Fruit fly (Drosophila melanogaster) whole organism, embryonic: ENCODE measurements around the gene CG6136.

Source experiments
- Antp ChIP-seq: fragments of 200-800 bp; sonication (Bioruptor generic); optimal IDR thresholded peaks from 3 replicates; lab custom pipeline; 2016; ENCODE audit warnings: missing biosample characterization, missing genetic modification characterization
- Atf6 ChIP-seq: fragments of 200-800 bp; sonication (Bioruptor generic); IDR thresholded peaks from 2 replicates; pipeline ENCODE4 v1.3.6; 2022; ENCODE audit warnings: missing biosample characterization, missing genetic modification characterization
- Bgb ChIP-seq: fragments of 200-800 bp; sonication (Bioruptor generic); IDR thresholded peaks from 2 replicates; pipeline ENCODE4 v1.3.6; 2022; ENCODE audit warnings: missing biosample characterization, missing genetic modification characterization; ENCODE audit not compliant: partially characterized antibody
- Bteb2 ChIP-seq: fragments of 200-800 bp; sonication (Bioruptor generic); optimal IDR thresholded peaks from 2 replicates; lab custom pipeline; 2016; ENCODE audit warnings: missing biosample characterization, missing genetic modification characterization
- CG11504 ChIP-seq: fragments of 200-800 bp; sonication (Bioruptor generic); optimal IDR thresholded peaks from 3 replicates; lab custom pipeline; 2019; ENCODE audit warnings: missing biosample characterization, mild to moderate bottlenecking, missing genetic modification characterization, moderate library complexity
- CG12219 ChIP-seq: fragments of 200-800 bp; sonication (Bioruptor generic); optimal IDR thresholded peaks from 3 replicates; lab custom pipeline; 2018; ENCODE audit warnings: missing biosample characterization, mild to moderate bottlenecking, missing genetic modification characterization
- CG14965 ChIP-seq: fragments of 200-800 bp; sonication (Bioruptor generic); optimal IDR thresholded peaks from 2 replicates; lab custom pipeline; 2016; ENCODE audit warnings: missing biosample characterization, missing genetic modification characterization, borderline replicate concordance
- CG15269 ChIP-seq: fragments of 200-800 bp; sonication (Bioruptor generic); optimal IDR thresholded peaks from 2 replicates; lab custom pipeline; 2018; ENCODE audit warnings: missing biosample characterization, mild to moderate bottlenecking, missing genetic modification characterization, moderate library complexity
- CG15514 ChIP-seq: fragments of 200-800 bp; sonication (Bioruptor generic); optimal IDR thresholded peaks from 3 replicates; lab custom pipeline; 2017; ENCODE audit warnings: missing biosample characterization, missing genetic modification characterization, mild to moderate bottlenecking, moderate library complexity, missing genetic modification reagents
- CG16815 ChIP-seq: fragments of 200-800 bp; sonication (Bioruptor generic); optimal IDR thresholded peaks from 3 replicates; lab custom pipeline; 2017; ENCODE audit warnings: missing biosample characterization, mild to moderate bottlenecking, missing genetic modification characterization
- CG18619 ChIP-seq: fragments of 200-800 bp; sonication (Bioruptor generic); optimal IDR thresholded peaks from 3 replicates; lab custom pipeline; 2017; ENCODE audit warnings: missing biosample characterization, mild to moderate bottlenecking, missing genetic modification characterization
- CG31365 ChIP-seq: fragments of 200-800 bp; sonication (Bioruptor generic); optimal IDR thresholded peaks from 2 replicates; lab custom pipeline; 2018; ENCODE audit warnings: missing biosample characterization, mild to moderate bottlenecking, missing genetic modification characterization
- CG31441 ChIP-seq: fragments of 200-800 bp; sonication (Bioruptor generic); IDR thresholded peaks from 2 replicates; pipeline ENCODE4 v1.3.6; 2022; ENCODE audit warnings: missing biosample characterization, missing genetic modification characterization
- CG34224 ChIP-seq: fragments of 200-800 bp; sonication (Bioruptor generic); IDR thresholded peaks from 3 replicates; pipeline ENCODE4 v1.3.6; 2022; ENCODE audit warnings: missing biosample characterization, missing genetic modification characterization; ENCODE audit not compliant: partially characterized antibody
- CG34376 ChIP-seq: fragments of 200-800 bp; sonication (Bioruptor generic); optimal IDR thresholded peaks from 2 replicates; lab custom pipeline; 2018; ENCODE audit warnings: missing biosample characterization, mild to moderate bottlenecking, missing genetic modification characterization
- CG3726 ChIP-seq: fragments of 200-800 bp; sonication (Bioruptor generic); IDR thresholded peaks from 3 replicates; pipeline ENCODE4, ENCODE4 v1.3.6; 2022; ENCODE audit warnings: missing biosample characterization, missing genetic modification characterization
- CG3847 ChIP-seq: fragments of 200-800 bp; sonication (Bioruptor generic); IDR thresholded peaks from 2 replicates; pipeline ENCODE4 v1.3.6; 2022; ENCODE audit warnings: missing biosample characterization, missing genetic modification characterization
- CG4282 ChIP-seq: fragments of 200-800 bp; sonication (Bioruptor generic); optimal IDR thresholded peaks from 2 replicates; lab custom pipeline; 2016; ENCODE audit warnings: missing biosample characterization, missing genetic modification characterization
- CG6791 ChIP-seq: fragments of 200-800 bp; sonication (Bioruptor generic); IDR thresholded peaks from 3 replicates; pipeline ENCODE4 v1.3.6; 2022; ENCODE audit warnings: missing biosample characterization, missing genetic modification characterization; ENCODE audit not compliant: partially characterized antibody
- CG8290 ChIP-seq, 3 experiments: fragments of 200-800 bp; sonication (Bioruptor generic); optimal IDR thresholded peaks; 2 replicates each; lab custom pipeline; 2016 to 2019; ENCODE audit warnings: missing biosample characterization in 3 of 3, missing genetic modification characterization in 3 of 3, mild to moderate bottlenecking in 2 of 3, moderate library complexity in 1 of 3
- CHES-1-like ChIP-seq: fragments of 200-800 bp; sonication (Bioruptor generic); optimal IDR thresholded peaks from 2 replicates; lab custom pipeline; 2016; ENCODE audit warnings: missing biosample characterization, missing genetic modification characterization
- Dip2 ChIP-seq: fragments of 200-800 bp; sonication (Bioruptor generic); IDR thresholded peaks from 2 replicates; pipeline ENCODE4 v1.3.6; 2022; ENCODE audit warnings: missing biosample characterization, missing genetic modification characterization
- E2f1 ChIP-seq: fragments of 200-800 bp; sonication (Bioruptor generic); IDR thresholded peaks from 2 replicates; pipeline ENCODE4 v1.3.6; 2022; ENCODE audit warnings: missing biosample characterization, missing genetic modification characterization
- Hey ChIP-seq: fragments of 200-800 bp; sonication (Bioruptor generic); optimal IDR thresholded peaks from 3 replicates; lab custom pipeline; 2018; ENCODE audit warnings: missing biosample characterization, mild to moderate bottlenecking, missing genetic modification characterization
- Jarid2 ChIP-seq: fragments of 200-800 bp; sonication (Bioruptor generic); optimal IDR thresholded peaks from 3 replicates; lab custom pipeline; 2017; ENCODE audit warnings: mild to moderate bottlenecking, missing biosample characterization, missing genetic modification reagents, missing genetic modification characterization
- Mad ChIP-seq: fragments of 200-800 bp; sonication (Bioruptor generic); optimal IDR thresholded peaks from 2 replicates; lab custom pipeline; 2016; ENCODE audit warnings: missing biosample characterization, missing genetic modification characterization
- Meics ChIP-seq: fragments of 200-800 bp; sonication (Bioruptor generic); optimal IDR thresholded peaks from 2 replicates; lab custom pipeline; 2017; ENCODE audit warnings: missing biosample characterization, mild to moderate bottlenecking, missing genetic modification characterization
- Mrtf ChIP-seq: fragments of 200-800 bp; sonication (Bioruptor generic); IDR thresholded peaks from 3 replicates; pipeline ENCODE4 v1.3.6; 2022; ENCODE audit warnings: missing biosample characterization, missing genetic modification characterization
- Myb ChIP-seq: fragments of 200-800 bp; sonication (Bioruptor generic); optimal IDR thresholded peaks from 2 replicates; lab custom pipeline; 2016; ENCODE audit warnings: missing biosample characterization, missing genetic modification characterization
- Oaz ChIP-seq: fragments of 200-800 bp; sonication (Bioruptor generic); IDR thresholded peaks from 2 replicates; pipeline ENCODE4 v1.3.6; 2022; ENCODE audit warnings: missing biosample characterization, missing genetic modification characterization
- Tbp ChIP-seq: fragments of >200 bp; optimal IDR thresholded peaks from 2 replicates; lab custom pipeline; 2018; ENCODE audit warnings: missing biosample characterization, missing genetic modification characterization
- Trl ChIP-seq, 3 experiments: fragments of >200 bp in 2 of 3; fragments of 200-800 bp in 1 of 3; sonication (Bioruptor generic) in 1 of 3; optimal IDR thresholded peaks; 2 replicates in 1 of 3; 3 replicates in 2 of 3; lab custom pipeline; 2016 to 2017; ENCODE audit warnings: missing biosample characterization in 1 of 3, missing genetic modification characterization in 1 of 3
- YL-1 ChIP-seq: fragments of 200-800 bp; sonication (Bioruptor generic); optimal IDR thresholded peaks from 3 replicates; lab custom pipeline; 2017; ENCODE audit warnings: missing biosample characterization, mild to moderate bottlenecking, missing genetic modification characterization
- abd-A ChIP-seq: fragments of 200-800 bp; sonication (Bioruptor generic); optimal IDR thresholded peaks from 3 replicates; lab custom pipeline; 2019; ENCODE audit warnings: missing biosample characterization, mild to moderate bottlenecking, missing genetic modification characterization, moderate library complexity
- bab2 ChIP-seq: fragments of 200-800 bp; sonication (Bioruptor generic); optimal IDR thresholded peaks from 2 replicates; lab custom pipeline; 2016; ENCODE audit warnings: missing biosample characterization, missing genetic modification characterization
- cad ChIP-seq: fragments of >200 bp; optimal IDR thresholded peaks from 2 replicates; lab custom pipeline; 2017; ENCODE audit warnings: missing biosample characterization, missing genetic modification characterization
- chif ChIP-seq, 2 experiments: fragments of 200-800 bp; sonication (Bioruptor generic); optimal IDR thresholded peaks; 3 replicates each; lab custom pipeline; 2016; ENCODE audit warnings: missing biosample characterization in 2 of 2, missing genetic modification characterization in 2 of 2
- esg ChIP-seq: fragments of 200-800 bp; sonication (Bioruptor generic); conservative IDR thresholded peaks from 2 replicates; pipeline ENCODE4 v1.3.6; 2022; ENCODE audit warnings: missing biosample characterization, missing genetic modification characterization
- fd64A ChIP-seq: fragments of 200-800 bp; sonication (Bioruptor generic); optimal IDR thresholded peaks from 3 replicates; lab custom pipeline; 2018; ENCODE audit warnings: missing biosample characterization, mild to moderate bottlenecking, missing genetic modification characterization
- insv ChIP-seq, 2 experiments: fragments of 200-800 bp; sonication (Bioruptor generic); optimal IDR thresholded peaks; 3 replicates each; lab custom pipeline; 2016 to 2018; ENCODE audit warnings: missing biosample characterization in 2 of 2, missing genetic modification characterization in 2 of 2
- kni ChIP-seq: fragments of 200-800 bp; sonication (Bioruptor generic); optimal IDR thresholded peaks from 3 replicates; lab custom pipeline; 2017; ENCODE audit warnings: mild to moderate bottlenecking, missing biosample characterization, missing genetic modification reagents, missing genetic modification characterization
- knrl ChIP-seq: fragments of 200-800 bp; sonication (Bioruptor generic); IDR thresholded peaks from 3 replicates; pipeline ENCODE4 v1.3.6; 2022; ENCODE audit warnings: missing biosample characterization, missing genetic modification characterization; ENCODE audit not compliant: partially characterized antibody
- otp ChIP-seq: fragments of 200-800 bp; sonication (Bioruptor generic); IDR thresholded peaks from 3 replicates; pipeline ENCODE4, ENCODE4 v1.3.6; 2022; ENCODE audit warnings: missing biosample characterization, missing genetic modification characterization
- run ChIP-seq: fragments of 200-800 bp; sonication (Bioruptor generic); optimal IDR thresholded peaks from 3 replicates; lab custom pipeline; 2018; ENCODE audit warnings: missing biosample characterization, mild to moderate bottlenecking, missing genetic modification characterization
- sd ChIP-seq: fragments of 200-800 bp; sonication (Bioruptor generic); optimal IDR thresholded peaks from 3 replicates; lab custom pipeline; 2018; ENCODE audit warnings: missing biosample characterization, mild to moderate bottlenecking, missing genetic modification characterization, moderate library complexity
- sens ChIP-seq: fragments of 200-800 bp; sonication (Bioruptor generic); peaks from one replicate; lab custom pipeline; 2016; ENCODE audit warnings: missing biosample characterization, missing genetic modification characterization
- ssp ChIP-seq: fragments of 200-800 bp; sonication (Bioruptor generic); IDR thresholded peaks from 2 replicates; pipeline ENCODE4 v1.3.6; 2022; ENCODE audit warnings: missing biosample characterization, missing genetic modification characterization
- toy ChIP-seq: fragments of 200-800 bp; sonication (Bioruptor generic); IDR thresholded peaks from 2 replicates; pipeline ENCODE4 v1.3.6; 2022; ENCODE audit warnings: missing biosample characterization, missing genetic modification characterization
- wor ChIP-seq: fragments of 200-800 bp; sonication (Bioruptor generic); IDR thresholded peaks from 2 replicates; pipeline ENCODE4 v1.3.6; 2022; ENCODE audit warnings: missing biosample characterization, missing genetic modification characterization

CG6136 gene

DNA sequence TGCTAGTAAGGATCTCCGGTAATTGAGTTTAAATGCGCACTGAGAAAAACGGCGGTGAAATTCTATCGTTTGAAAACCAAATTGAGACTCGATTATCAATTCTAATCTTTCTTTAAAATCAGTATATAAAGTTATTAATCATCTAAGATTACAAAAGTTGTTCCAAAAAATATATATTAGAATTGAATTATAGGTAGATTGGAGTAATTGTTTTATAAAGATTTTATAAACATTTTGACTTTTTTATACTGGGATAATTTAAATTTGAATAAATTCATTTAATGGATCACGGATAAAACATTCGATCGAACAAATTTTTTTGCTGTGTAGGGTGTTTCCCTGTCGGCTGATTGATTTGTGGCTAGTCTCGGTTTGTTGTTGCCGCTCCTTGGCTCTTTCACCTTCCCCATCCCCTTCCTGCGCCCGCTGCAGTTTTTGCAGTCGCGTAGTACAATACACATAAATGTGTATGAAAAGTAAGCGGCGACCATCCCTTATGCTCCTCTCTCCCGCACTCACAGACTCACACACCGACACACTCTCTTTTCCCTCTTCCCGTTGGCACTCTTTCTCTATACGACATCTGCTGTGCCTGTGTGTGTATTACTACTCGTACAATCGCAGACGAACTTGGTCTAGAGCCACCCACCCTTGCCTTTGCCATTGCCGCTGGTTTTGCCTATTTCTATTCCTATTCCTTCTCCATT, 47.0 kb upstream of the CG6136 start (continued):
- TF ChIP-seq sd (tag; lab: Kevin White, UChicago) (peak; percentile 20), CG14965 (GFP tag; lab: Kevin White, UChicago) (no peak), CG6791 (GFP tag; lab: Robert Waterston, UW) (no peak), knrl (no peak), Dip2 (GFP tag; lab: Robert Waterston, UW) (no peak), E2f1 (GFP tag; lab: Robert Waterston, UW) (peak; percentile 70), Meics (GFP tag; lab: Kevin White, UChicago) (peak; percentile 75), CG4282 (GFP tag; lab: Kevin White, UChicago) (no peak), cad (GFP tag; lab: Kevin White, UChicago) (no peak), Mrtf (GFP tag; lab: Robert Waterston, UW) (no peak), CG34224 (GFP tag; lab: Robert Waterston, UW) (no peak), Antp (GFP tag; lab: Kevin White, UChicago) (no peak), Bgb (GFP tag; lab: Robert Waterston, UW) (no peak), CG15514 (GFP tag; lab: Kevin White, UChicago) (no peak), CG8290 (GFP tag; optimal IDR thresholded peaks at IDR 0.05; lab: Kevin White, UChicago) (peak; percentile 19), CG8290 (tag; optimal IDR thresholded peaks at IDR 0.05; lab: Kevin White, UChicago) (peak in 1 of 2 experiments; percentile 23), YL-1 (GFP tag; lab: Kevin White, UChicago) (peak; percentile 14), CG3726 (no peak), Mad (peak; percentile 45), CG3847 (GFP tag; lab: Robert Waterston, UW) (no peak), CG11504 (peak; percentile 84), toy (GFP tag; lab: Robert Waterston, UW) (no peak), Hey (tag; lab: Kevin White, UChicago) (no peak), Oaz (no peak), chif (GFP tag; optimal IDR thresholded peaks at IDR 0.05; lab: Kevin White, UChicago) (peak in 1 of 2 experiments; percentile 34), CG12219 (GFP tag; lab: Kevin White, UChicago) (peak; percentile 29), CG15269 (tag; lab: Kevin White, UChicago) (peak; percentile 70), kni (GFP tag; lab: Kevin White, UChicago) (no peak), CG34376 (GFP tag; lab: Kevin White, UChicago) (no peak), Bteb2 (GFP tag; lab: Kevin White, UChicago) (peak; percentile 10), otp (GFP tag; lab: Robert Waterston, UW) (no peak), CG31441 (GFP tag; lab: Robert Waterston, UW) (peak; percentile 91), run (peak; percentile 67), esg (GFP tag; lab: Robert Waterston, UW) (peak; percentile 31; the same call in 1 of the 2 replicates), sens (GFP tag; lab: Kevin White, UChicago) (peak; percentile 90), CG16815 (peak; percentile 87), Tbp (GFP tag; lab: Kevin White, UChicago) (no peak), abd-A (tag; lab: Kevin White, UChicago) (peak; percentile 83), CHES-1-like (GFP tag; lab: Kevin White, UChicago) (no peak), CG18619 (GFP tag; lab: Kevin White, UChicago) (peak; percentile 67), insv (GFP tag; optimal IDR thresholded peaks at IDR 0.05; lab: Kevin White, UChicago) (no peak), Atf6 (GFP tag; lab: Robert Waterston, UW) (no peak; the same call in 1 of the 2 replicates), bab2 (GFP tag; lab: Kevin White, UChicago) (no peak), wor (no peak), ssp (GFP tag; lab: Robert Waterston, UW) (peak; percentile 17; the same call in 1 of the 2 replicates), fd64A (GFP tag; lab: Kevin White, UChicago) (no peak), Trl (optimal IDR thresholded peaks at IDR 0.05; lab: Kevin White, UChicago) (peak; percentile 56 to 82), Trl (GFP tag; optimal IDR thresholded peaks at IDR 0.05; lab: Kevin White, UChicago) (peak; percentile 1), Jarid2 (GFP tag; lab: Kevin White, UChicago) (peak; percentile 9), CG31365 (tag; lab: Kevin White, UChicago) (no peak), Myb (GFP tag; lab: Kevin White, UChicago) (no peak)
